Worm (Caenorhabditis elegans) whole organism, late embryonic: ENCODE results near the gene Y38E10A.33.

Source experiments
- C08G9.2 ChIP-seq: sonication (generic microtip); optimal IDR thresholded peaks from 2 replicates; lab custom pipeline; 2016; ENCODE audit warnings: mild to moderate bottlenecking, missing genetic modification characterization, moderate library complexity, missing compliant biosample characterization
- ama-1 ChIP-seq: fragments of 150-350 bp; optimal IDR thresholded peaks from 2 replicates; lab custom pipeline; 2014
- ceh-14 ChIP-seq: sonication (generic microtip); optimal IDR thresholded peaks from 2 replicates; lab custom pipeline; 2016; ENCODE audit warnings: missing genotype, missing genetic modification characterization, missing compliant biosample characterization
- ceh-22 ChIP-seq: sonication (generic microtip); optimal IDR thresholded peaks from 2 replicates; lab custom pipeline; 2017; ENCODE audit warnings: missing biosample characterization, missing genetic modification characterization
- ceh-30 ChIP-seq: fragments of 150-350 bp; optimal IDR thresholded peaks from 2 replicates; lab custom pipeline; 2014; ENCODE audit warnings: missing biosample characterization, missing genetic modification characterization
- ceh-34 ChIP-seq: sonication (generic microtip); optimal IDR thresholded peaks from 2 replicates; lab custom pipeline; 2016; ENCODE audit warnings: mild to moderate bottlenecking, missing genetic modification characterization, missing compliant biosample characterization
- ceh-6 ChIP-seq: fragments of 200-800 bp; sonication (Bioruptor generic); optimal IDR thresholded peaks from 2 replicates; lab custom pipeline; 2018; ENCODE audit warnings: mild to moderate bottlenecking, missing genetic modification characterization, missing compliant biosample characterization
- ceh-9 ChIP-seq: sonication (generic microtip); optimal IDR thresholded peaks from 2 replicates; lab custom pipeline; 2016; ENCODE audit warnings: mild to moderate bottlenecking, missing genetic modification characterization, inconsistent platforms, missing compliant biosample characterization
- che-1 ChIP-seq: sonication (generic microtip); optimal IDR thresholded peaks from 2 replicates; lab custom pipeline; 2016; ENCODE audit warnings: mild to moderate bottlenecking, missing genetic modification characterization, missing compliant biosample characterization
- dmd-4 ChIP-seq: sonication (generic microtip); optimal IDR thresholded peaks from 2 replicates; lab custom pipeline; 2016; ENCODE audit warnings: borderline replicate concordance, missing genetic modification characterization, missing compliant biosample characterization
- elt-2 ChIP-seq: sonication (generic microtip); optimal IDR thresholded peaks from 2 replicates; lab custom pipeline; 2016; ENCODE audit warnings: missing genetic modification reagents, missing genetic modification characterization, missing compliant biosample characterization
- elt-4 ChIP-seq: sonication (generic microtip); optimal IDR thresholded peaks from 2 replicates; lab custom pipeline; 2016; ENCODE audit warnings: missing genetic modification characterization, missing compliant biosample characterization
- fax-1 ChIP-seq: sonication (generic microtip); optimal IDR thresholded peaks from 2 replicates; lab custom pipeline; 2016; ENCODE audit warnings: missing genotype, missing genetic modification characterization, missing compliant biosample characterization
- fkh-10 ChIP-seq: fragments of 150-350 bp; optimal IDR thresholded peaks from 2 replicates; lab custom pipeline; 2014; ENCODE audit warnings: missing biosample characterization, missing genetic modification reagents, missing genetic modification characterization
- fkh-6 ChIP-seq: sonication (generic microtip); optimal IDR thresholded peaks from 2 replicates; lab custom pipeline; 2016; ENCODE audit warnings: missing genetic modification characterization, missing compliant biosample characterization
- hlh-30 ChIP-seq: sonication (generic microtip); optimal IDR thresholded peaks from 2 replicates; lab custom pipeline; 2017; ENCODE audit warnings: antibody characterized with exemption, missing genetic modification characterization, missing compliant biosample characterization; ENCODE audit not compliant: insufficient read depth
- hlh-6 ChIP-seq: sonication (generic microtip); optimal IDR thresholded peaks from 2 replicates; lab custom pipeline; 2016; ENCODE audit warnings: missing genotype, missing genetic modification characterization, missing compliant biosample characterization
- hlh-8 ChIP-seq: sonication (generic microtip); optimal IDR thresholded peaks from 2 replicates; lab custom pipeline; 2016; ENCODE audit warnings: missing genotype, missing genetic modification characterization, missing compliant biosample characterization
- nfya-1 ChIP-seq: sonication (generic microtip); optimal IDR thresholded peaks from 2 replicates; lab custom pipeline; 2017; ENCODE audit warnings: missing genetic modification characterization, mild to moderate bottlenecking, missing compliant biosample characterization, antibody characterized with exemption, moderate library complexity
- nhr-11 ChIP-seq: fragments of 150-350 bp; optimal IDR thresholded peaks from 2 replicates; lab custom pipeline; 2014; ENCODE audit warnings: missing biosample characterization, missing genetic modification characterization
- nhr-232 ChIP-seq: sonication (generic microtip); optimal IDR thresholded peaks from 2 replicates; lab custom pipeline; 2016; ENCODE audit warnings: missing genetic modification characterization, missing compliant biosample characterization
- odd-2 ChIP-seq: sonication (generic microtip); optimal IDR thresholded peaks from 2 replicates; lab custom pipeline; 2017; ENCODE audit warnings: antibody characterized with exemption, mild to moderate bottlenecking, missing genetic modification characterization, missing compliant biosample characterization
- pat-9 ChIP-seq: fragments of 200-800 bp; sonication (Bioruptor generic); optimal IDR thresholded peaks from 2 replicates; lab custom pipeline; 2018; ENCODE audit warnings: mild to moderate bottlenecking, missing genetic modification characterization, moderate library complexity, missing compliant biosample characterization
- pax-1 ChIP-seq: fragments of 150-350 bp; optimal IDR thresholded peaks from 2 replicates; lab custom pipeline; 2014; ENCODE audit warnings: missing biosample characterization, missing genetic modification characterization
- pha-4 ChIP-seq: fragments of 150-350 bp; optimal IDR thresholded peaks from 2 replicates; lab custom pipeline; 2018; ENCODE audit warnings: missing biosample characterization, missing genetic modification reagents, missing genetic modification characterization
- pqm-1 ChIP-seq: sonication (generic microtip); optimal IDR thresholded peaks from 2 replicates; lab custom pipeline; 2016; ENCODE audit warnings: missing genetic modification characterization, missing compliant biosample characterization
- rnt-1 ChIP-seq: sonication (generic microtip); optimal IDR thresholded peaks from 2 replicates; lab custom pipeline; 2016; ENCODE audit warnings: missing genetic modification characterization, missing compliant biosample characterization
- sdc-2 ChIP-seq: sonication (generic microtip); optimal IDR thresholded peaks from 2 replicates; lab custom pipeline; 2016; ENCODE audit warnings: missing genotype, missing genetic modification characterization, missing compliant biosample characterization
- sox-2 ChIP-seq: fragments of 200-800 bp; sonication (Bioruptor generic); IDR thresholded peaks from 2 replicates; pipeline ENCODE4 v1.3.6; 2022; ENCODE audit warnings: missing genetic modification reagents, missing genetic modification characterization, missing compliant biosample characterization
- sox-4 ChIP-seq: sonication (generic microtip); optimal IDR thresholded peaks from 2 replicates; lab custom pipeline; 2017; ENCODE audit warnings: mild to moderate bottlenecking, missing genetic modification characterization, inconsistent platforms, missing compliant biosample characterization
- tbx-2 ChIP-seq: sonication (generic microtip); optimal IDR thresholded peaks from 2 replicates; lab custom pipeline; 2016; ENCODE audit warnings: missing genetic modification characterization, missing compliant biosample characterization
- tbx-7 ChIP-seq: sonication (generic microtip); optimal IDR thresholded peaks from 2 replicates; lab custom pipeline; 2016; ENCODE audit warnings: missing genotype, missing genetic modification characterization, missing compliant biosample characterization
- ttx-3 ChIP-seq: sonication (generic microtip); optimal IDR thresholded peaks from 2 replicates; lab custom pipeline; 2016; ENCODE audit warnings: missing genetic modification reagents, missing genetic modification characterization, missing compliant biosample characterization
- unc-3 ChIP-seq, 2 experiments: fragments of 200-800 bp in 1 of 2; sonication (Bioruptor generic) in 1 of 2; sonication (generic microtip) in 1 of 2; conservative IDR thresholded peaks in 1 of 2; optimal IDR thresholded peaks in 1 of 2; 2 replicates each; pipeline versions ENCODE4 v1.3.6 to Lab custom; 2016 to 2022; ENCODE audit warnings: missing compliant biosample characterization in 2 of 2, missing genetic modification characterization in 2 of 2, missing genetic modification reagents in 1 of 2
- unc-42 ChIP-seq: sonication (generic microtip); optimal IDR thresholded peaks from 2 replicates; lab custom pipeline; 2016; ENCODE audit warnings: missing genotype, missing genetic modification characterization, missing compliant biosample characterization
- unc-55 ChIP-seq: sonication (generic microtip); optimal IDR thresholded peaks from 2 replicates; lab custom pipeline; 2017; ENCODE audit warnings: missing biosample characterization, missing genetic modification reagents, missing genetic modification characterization
- unc-86 ChIP-seq: sonication (generic microtip); optimal IDR thresholded peaks from 2 replicates; lab custom pipeline; 2016; ENCODE audit warnings: missing genetic modification characterization, missing compliant biosample characterization
- ztf-16 ChIP-seq: sonication (generic microtip); optimal IDR thresholded peaks from 2 replicates; lab custom pipeline; 2017; ENCODE audit warnings: missing genetic modification characterization, missing compliant biosample characterization

The Y38E10A.33 gene

DNA sequence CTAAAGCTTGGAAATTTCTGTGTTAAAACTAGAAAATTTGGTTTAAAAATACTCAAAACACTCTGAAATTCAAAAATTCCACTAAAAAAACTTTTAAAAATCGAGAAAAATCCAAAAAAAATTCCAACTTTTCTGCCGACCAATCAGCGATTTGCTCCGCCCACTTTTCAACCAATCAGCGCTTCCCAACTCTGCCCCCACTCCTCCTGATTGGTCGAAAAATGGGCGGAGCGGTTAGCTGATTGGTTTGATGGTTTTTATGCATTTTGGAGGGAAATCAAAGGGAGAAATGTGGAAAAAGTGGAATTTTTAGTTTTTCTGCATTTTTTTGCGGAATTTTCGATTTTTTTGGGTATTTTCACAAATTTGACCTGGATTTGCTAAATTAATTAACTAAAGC lies 42.6 kb upstream of the Y38E10A.33 start:
- TF ChIP-seq tbx-2 (tag; lab: Kevin White, UChicago) (no peak), sox-2 (GFP tag; lab: Robert Waterston, UW) (no peak), nfya-1 (tag; lab: Kevin White, UChicago) (peak; percentile 96)

DNA sequence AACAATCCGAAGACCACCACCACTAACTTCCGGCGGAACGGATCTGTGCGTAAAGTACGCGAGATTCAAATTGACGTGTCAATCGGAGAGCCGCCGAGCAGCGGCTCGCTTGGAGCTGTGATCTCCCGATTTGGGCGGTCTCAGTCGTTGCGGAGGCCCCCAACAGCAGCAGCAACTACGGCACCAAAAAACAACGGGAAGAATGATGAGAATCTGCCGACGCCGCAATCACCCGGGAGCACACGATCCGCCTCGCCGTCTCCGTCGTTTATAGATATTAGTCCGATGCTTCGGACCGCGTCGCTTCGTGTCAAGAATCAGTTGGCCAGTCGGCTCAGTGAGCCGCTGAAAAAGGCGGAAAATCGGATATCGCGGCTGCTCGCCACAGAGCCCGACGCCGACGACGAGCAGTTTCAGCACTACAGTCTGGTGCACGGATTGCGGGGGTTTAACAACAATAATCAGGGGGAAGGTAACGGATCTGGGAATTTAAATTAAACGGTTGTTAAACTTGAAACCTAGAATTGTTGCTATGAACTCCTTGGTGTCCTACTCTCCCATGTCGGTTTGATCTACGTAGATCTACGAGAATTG lies 36.4 kb upstream of the Y38E10A.33 start:
- TF ChIP-seq hlh-6 (tag; lab: Kevin White, UChicago) (peak; percentile 90), fkh-10 (no peak), elt-4 (peak; percentile 55)

DNA sequence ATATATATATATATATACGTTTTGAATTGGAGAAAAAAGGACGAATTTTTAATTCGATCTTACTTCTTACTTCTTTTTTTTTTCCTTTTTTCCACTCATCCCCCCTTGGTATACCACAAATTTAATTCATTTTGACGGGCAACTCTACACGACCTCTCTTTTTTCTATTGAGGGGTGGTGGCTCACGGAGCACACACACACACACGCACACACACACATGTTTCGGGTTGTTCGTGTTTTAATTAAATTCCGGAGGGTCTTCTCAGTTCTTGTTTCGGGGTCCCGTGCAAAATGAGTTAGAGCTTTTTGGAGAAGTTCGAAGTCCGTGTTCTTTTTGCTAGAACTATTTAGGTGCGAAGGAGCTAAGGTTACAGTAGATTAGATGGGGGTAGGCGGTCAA lies 32.0 kb upstream of the Y38E10A.33 start:
- TF ChIP-seq unc-42 (peak; percentile 85), rnt-1 (tag; lab: Kevin White, UChicago) (no peak)

DNA sequence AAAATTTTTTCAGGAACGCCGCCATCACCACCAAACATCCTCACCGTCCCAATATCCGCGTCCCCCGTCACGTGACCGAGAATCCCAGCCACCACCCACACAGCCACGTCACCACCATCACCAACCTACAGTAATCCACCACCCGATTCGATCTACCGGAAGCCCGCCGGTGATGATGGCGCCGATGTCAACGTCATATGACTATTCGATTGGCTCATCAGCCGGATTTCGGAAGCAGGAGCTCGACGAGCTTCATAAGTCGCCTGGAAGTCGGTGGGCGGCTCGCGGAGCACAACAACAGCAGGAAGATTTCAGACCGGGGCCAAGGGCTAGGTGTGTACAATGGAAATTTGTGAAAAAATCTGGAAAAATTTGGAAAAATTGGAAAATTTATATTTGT lies 16.7 kb upstream of the Y38E10A.33 start:
- TF ChIP-seq ceh-34 (no peak), rnt-1 (tag; lab: Kevin White, UChicago) (no peak), nhr-232 (no peak), pqm-1 (tag; lab: Kevin White, UChicago) (no peak), dmd-4 (tag; lab: Kevin White, UChicago) (no peak), sox-4 (tag; lab: Kevin White, UChicago) (no peak), ceh-9 (tag; lab: Kevin White, UChicago) (no peak), ceh-6 (GFP tag; lab: Kevin White, UChicago) (no peak), fax-1 (tag; lab: Kevin White, UChicago) (no peak), che-1 (tag; lab: Kevin White, UChicago) (no peak), ttx-3 (no peak), unc-3 (GFP tag; conservative IDR thresholded peaks at IDR 0.05; lab: Robert Waterston, UW) (no peak), unc-3 (tag; optimal IDR thresholded peaks at IDR 0.05; lab: Kevin White, UChicago) (no peak), fkh-6 (tag; lab: Kevin White, UChicago) (no peak), hlh-30 (tag; lab: Kevin White, UChicago) (no peak), unc-86 (tag; lab: Kevin White, UChicago) (no peak), unc-55 (GFP tag; lab: Kevin White, UChicago) (no peak), nfya-1 (tag; lab: Kevin White, UChicago) (no peak), hlh-6 (tag; lab: Kevin White, UChicago) (no peak), elt-2 (no peak)
- TF ChIP-seq, all 69 proteins: peak for 0

DNA sequence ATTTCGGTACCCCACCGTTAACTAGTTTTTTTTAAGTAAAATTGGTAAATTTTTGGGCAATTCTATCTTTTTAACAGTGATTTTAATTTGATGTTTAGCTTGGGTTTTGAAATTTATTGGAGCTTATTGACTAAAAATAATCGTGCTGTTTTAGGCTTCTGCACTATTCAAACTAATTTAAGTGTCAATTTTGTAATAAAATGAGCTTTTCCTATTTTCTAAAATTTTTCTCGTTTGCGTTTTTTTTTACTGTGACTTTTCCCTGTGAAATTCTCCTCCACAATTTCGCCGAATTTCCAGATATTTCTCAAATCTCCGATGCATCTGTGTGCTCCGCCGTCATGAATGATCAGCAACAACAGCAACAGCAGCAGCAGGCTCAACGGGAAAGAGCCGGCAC lies 14.7 kb upstream of the Y38E10A.33 start, which contains the start of gene tbc-17:
Gene tbc-17, plus strand, starts transcription at position 301 of the 400 bp plus-strand sequence.
- TF ChIP-seq ceh-9 (tag; lab: Kevin White, UChicago) (no peak), ceh-22 (no peak), ztf-16 (tag; lab: Kevin White, UChicago) (no peak), hlh-8 (tag; lab: Kevin White, UChicago) (no peak), tbx-7 (tag; lab: Kevin White, UChicago) (no peak), dmd-4 (tag; lab: Kevin White, UChicago) (no peak), odd-2 (tag; lab: Kevin White, UChicago) (no peak), ceh-14 (tag; lab: Kevin White, UChicago) (no peak), pax-1 (tag; lab: Kevin White, UChicago) (no peak), ceh-34 (no peak), nfya-1 (tag; lab: Kevin White, UChicago) (no peak), sdc-2 (tag; lab: Kevin White, UChicago) (no peak), nhr-11 (tag; lab: Kevin White, UChicago) (no peak), pha-4 (tag; lab: Kevin White, UChicago) (no peak), pat-9 (tag; lab: Kevin White, UChicago) (no peak), ama-1 (no peak), C08G9.2 (no peak), ceh-30 (tag; lab: Kevin White, UChicago) (no peak), ttx-3 (no peak), fax-1 (tag; lab: Kevin White, UChicago) (no peak)
